Fruit fly (Drosophila melanogaster) whole organism, embryonic: ENCODE measurements around the gene CG43321.

ENCODE experiments used
- B-H1 ChIP-seq: fragments of 200-800 bp; sonication (Bioruptor generic); IDR thresholded peaks from 3 replicates; pipeline ENCODE4 v1.3.6; 2022; ENCODE audit warnings: missing biosample characterization, missing genetic modification characterization
- BEAF-32 ChIP-seq: fragments of 200-800 bp; sonication (Bioruptor generic); optimal IDR thresholded peaks from 3 replicates; lab custom pipeline; 2017; ENCODE audit warnings: missing biosample characterization, missing genetic modification characterization, mild to moderate bottlenecking, moderate library complexity, missing genetic modification reagents
- Bdp1 ChIP-seq: fragments of 200-800 bp; sonication (Bioruptor generic); optimal IDR thresholded peaks from 3 replicates; lab custom pipeline; 2016; ENCODE audit warnings: missing biosample characterization, missing genetic modification characterization
- CG1024 ChIP-seq: fragments of 200-800 bp; sonication (Bioruptor generic); IDR thresholded peaks from 2 replicates; pipeline ENCODE4 v1.3.6; 2022; ENCODE audit warnings: missing biosample characterization, missing genetic modification characterization
- CG10321 ChIP-seq: fragments of 200-800 bp; sonication (Bioruptor generic); IDR thresholded peaks from 2 replicates; pipeline ENCODE4 v1.3.6; 2022; ENCODE audit warnings: missing biosample characterization, missing genetic modification characterization
- CG10979 ChIP-seq: fragments of 200-800 bp; sonication (Bioruptor generic); optimal IDR thresholded peaks from 2 replicates; lab custom pipeline; 2018; ENCODE audit warnings: missing biosample characterization, mild to moderate bottlenecking, missing genetic modification characterization, moderate library complexity
- CG12236 ChIP-seq: fragments of 200-800 bp; sonication (Bioruptor generic); optimal IDR thresholded peaks from 2 replicates; lab custom pipeline; 2016; ENCODE audit warnings: missing biosample characterization, missing genetic modification characterization
- CG12769 ChIP-seq: fragments of 200-800 bp; sonication (Bioruptor generic); optimal IDR thresholded peaks from 2 replicates; lab custom pipeline; 2019; ENCODE audit warnings: missing biosample characterization, mild to moderate bottlenecking, missing genetic modification characterization, moderate library complexity
- CG13424 ChIP-seq: fragments of 200-800 bp; sonication (Bioruptor generic); optimal IDR thresholded peaks from 2 replicates; lab custom pipeline; 2019; ENCODE audit warnings: missing biosample characterization, mild to moderate bottlenecking, missing genetic modification characterization, moderate library complexity
- CG14860 ChIP-seq: fragments of 200-800 bp; sonication (Bioruptor generic); IDR thresholded peaks from 3 replicates; pipeline ENCODE4 v1.3.6; 2022; ENCODE audit warnings: missing biosample characterization, missing genetic modification characterization; ENCODE audit not compliant: partially characterized antibody
- CG2712 ChIP-seq: fragments of 200-800 bp; optimal IDR thresholded peaks from 3 replicates; lab custom pipeline; 2019; ENCODE audit warnings: missing biosample characterization, mild to moderate bottlenecking, missing genetic modification characterization, moderate library complexity
- CG43689 ChIP-seq: fragments of 200-800 bp; sonication (Bioruptor generic); IDR thresholded peaks from 2 replicates; pipeline ENCODE4 v1.3.6; 2022; ENCODE audit warnings: missing biosample characterization, missing genetic modification characterization
- CG4707 ChIP-seq: fragments of 200-800 bp; sonication (Bioruptor generic); optimal IDR thresholded peaks from 2 replicates; lab custom pipeline; 2018; ENCODE audit warnings: missing biosample characterization, mild to moderate bottlenecking, missing genetic modification characterization, moderate library complexity
- CG6254 ChIP-seq: fragments of 200-800 bp; sonication (Bioruptor generic); optimal IDR thresholded peaks from 3 replicates; lab custom pipeline; 2017; ENCODE audit warnings: mild to moderate bottlenecking, missing biosample characterization, missing genetic modification reagents, missing genetic modification characterization
- CG7928 ChIP-seq: fragments of 200-800 bp; sonication (Bioruptor generic); optimal IDR thresholded peaks from 2 replicates; lab custom pipeline; 2017; ENCODE audit warnings: missing biosample characterization, mild to moderate bottlenecking, missing genetic modification characterization
- CG7987 ChIP-seq: fragments of 200-800 bp; sonication (Bioruptor generic); optimal IDR thresholded peaks from 2 replicates; lab custom pipeline; 2018; ENCODE audit warnings: missing biosample characterization, mild to moderate bottlenecking, missing genetic modification characterization, moderate library complexity
- CG9437 ChIP-seq: fragments of 200-800 bp; sonication (Bioruptor generic); optimal IDR thresholded peaks from 2 replicates; lab custom pipeline; 2018; ENCODE audit warnings: missing biosample characterization, mild to moderate bottlenecking, missing genetic modification characterization
- Chrac-16 ChIP-seq: fragments of 200-800 bp; sonication (Bioruptor generic); optimal IDR thresholded peaks from 3 replicates; lab custom pipeline; 2016; ENCODE audit warnings: missing biosample characterization, missing genetic modification characterization
- D ChIP-seq, 2 experiments: fragments of 200-800 bp in 1 of 2; fragments of >200 bp in 1 of 2; sonication (Bioruptor generic) in 1 of 2; optimal IDR thresholded peaks; 2 replicates in 1 of 2; 3 replicates in 1 of 2; lab custom pipeline; 2017; ENCODE audit warnings: mild to moderate bottlenecking in 1 of 2, missing biosample characterization in 1 of 2, missing genetic modification characterization in 1 of 2, missing genetic modification reagents in 1 of 2
- Gug ChIP-seq: fragments of 200-800 bp; sonication (Bioruptor generic); IDR thresholded peaks from 4 replicates; pipeline ENCODE4 v1.3.6; 2022; ENCODE audit warnings: missing biosample characterization, missing genetic modification characterization
- Hr51 ChIP-seq, 2 experiments: fragments of 200-800 bp; sonication (Bioruptor generic); optimal IDR thresholded peaks; 2 replicates in 1 of 2; 3 replicates in 1 of 2; lab custom pipeline; 2016 to 2018; ENCODE audit warnings: missing biosample characterization in 2 of 2, missing genetic modification characterization in 2 of 2, mild to moderate bottlenecking in 1 of 2, moderate library complexity in 1 of 2
- MBD-R2 ChIP-seq: fragments of 200-800 bp; sonication (Bioruptor generic); IDR thresholded peaks from 2 replicates; pipeline ENCODE4 v1.3.6; 2022; ENCODE audit warnings: missing biosample characterization, missing genetic modification characterization
- Poxn ChIP-seq: fragments of 200-800 bp; sonication (Bioruptor generic); IDR thresholded peaks from 2 replicates; pipeline ENCODE4 v1.3.6; 2022; ENCODE audit warnings: missing biosample characterization, missing genetic modification characterization
- Sin3A ChIP-seq: fragments of >200 bp; optimal IDR thresholded peaks from 2 replicates; lab custom pipeline; 2018
- Six4 ChIP-seq: fragments of 200-800 bp; sonication (Bioruptor generic); optimal IDR thresholded peaks from 2 replicates; lab custom pipeline; 2016; ENCODE audit warnings: missing biosample characterization, missing genetic modification characterization
- Sox102F ChIP-seq: fragments of 200-800 bp; sonication (Bioruptor generic); optimal IDR thresholded peaks from 2 replicates; lab custom pipeline; 2018; ENCODE audit warnings: missing biosample characterization, mild to moderate bottlenecking, missing genetic modification characterization, moderate library complexity
- TFAM ChIP-seq: fragments of 200-800 bp; sonication (Bioruptor generic); optimal IDR thresholded peaks from 2 replicates; lab custom pipeline; 2017; ENCODE audit warnings: missing biosample characterization, missing genetic modification characterization, inconsistent platforms
- Trl ChIP-seq, 3 experiments: fragments of >200 bp in 2 of 3; fragments of 200-800 bp in 1 of 3; sonication (Bioruptor generic) in 1 of 3; optimal IDR thresholded peaks; 2 replicates in 1 of 3; 3 replicates in 2 of 3; lab custom pipeline; 2016 to 2017; ENCODE audit warnings: missing biosample characterization in 1 of 3, missing genetic modification characterization in 1 of 3
- Vsx1 ChIP-seq: fragments of 200-800 bp; sonication (Bioruptor generic); optimal IDR thresholded peaks from 2 replicates; lab custom pipeline; 2017; ENCODE audit warnings: missing biosample characterization, mild to moderate bottlenecking, missing genetic modification characterization, missing genetic modification reagents
- ab ChIP-seq: fragments of 200-800 bp; sonication (Bioruptor generic); optimal IDR thresholded peaks from 2 replicates; lab custom pipeline; 2016; ENCODE audit warnings: missing biosample characterization, missing genetic modification characterization
- ash1 ChIP-seq: fragments of 200-800 bp; sonication (Bioruptor generic); optimal IDR thresholded peaks from 2 replicates; lab custom pipeline; 2018; ENCODE audit warnings: missing biosample characterization, mild to moderate bottlenecking, missing genetic modification characterization
- az2 ChIP-seq: fragments of 200-800 bp; sonication (Bioruptor generic); optimal IDR thresholded peaks from 3 replicates; lab custom pipeline; 2016; ENCODE audit warnings: missing biosample characterization, missing genetic modification characterization
- bbx ChIP-seq: fragments of 200-800 bp; sonication (Bioruptor generic); IDR thresholded peaks from 2 replicates; pipeline ENCODE4 v1.3.6; 2022; ENCODE audit warnings: missing biosample characterization, missing genetic modification characterization; ENCODE audit not compliant: partially characterized antibody
- crc ChIP-seq: fragments of 200-800 bp; sonication (Bioruptor generic); optimal IDR thresholded peaks from 2 replicates; lab custom pipeline; 2016; ENCODE audit warnings: missing biosample characterization, missing genetic modification characterization
- fd64A ChIP-seq: fragments of 200-800 bp; sonication (Bioruptor generic); optimal IDR thresholded peaks from 3 replicates; lab custom pipeline; 2018; ENCODE audit warnings: missing biosample characterization, mild to moderate bottlenecking, missing genetic modification characterization
- fd96Cb ChIP-seq: fragments of 200-800 bp; sonication (Bioruptor generic); optimal IDR thresholded peaks from 2 replicates; lab custom pipeline; 2018; ENCODE audit warnings: missing biosample characterization, mild to moderate bottlenecking, missing genetic modification characterization, moderate library complexity
- ftz-f1 ChIP-seq: fragments of 200-800 bp; sonication (Bioruptor generic); optimal IDR thresholded peaks from 2 replicates; lab custom pipeline; 2016; ENCODE audit warnings: missing biosample characterization, missing genetic modification characterization
- gfzf ChIP-seq: fragments of 200-800 bp; sonication (Bioruptor generic); optimal IDR thresholded peaks from 2 replicates; lab custom pipeline; 2016; ENCODE audit warnings: missing biosample characterization, mild to moderate bottlenecking, missing genetic modification characterization, moderate library complexity
- hkb ChIP-seq, 2 experiments: fragments of 200-800 bp in 1 of 2; fragments of >200 bp in 1 of 2; sonication (Bioruptor generic) in 1 of 2; IDR thresholded peaks in 1 of 2; optimal IDR thresholded peaks in 1 of 2; 2 replicates each; pipeline versions ENCODE4 v1.3.6 to Lab custom; 2017 to 2022; ENCODE audit warnings: missing biosample characterization in 1 of 2, missing genetic modification characterization in 1 of 2
- kah ChIP-seq: fragments of 200-800 bp; sonication (Bioruptor generic); optimal IDR thresholded peaks from 2 replicates; lab custom pipeline; 2018; ENCODE audit warnings: missing biosample characterization, mild to moderate bottlenecking, missing genetic modification characterization
- lola ChIP-seq, 3 experiments: fragments of >200 bp in 2 of 3; fragments of 200-800 bp in 1 of 3; sonication (Bioruptor generic) in 1 of 3; optimal IDR thresholded peaks; 2 replicates each; lab custom pipeline; 2017 to 2019; ENCODE audit warnings: missing biosample characterization in 3 of 3, missing genetic modification characterization in 3 of 3, mild to moderate bottlenecking in 1 of 3, moderate library complexity in 1 of 3
- org-1 ChIP-seq: fragments of 200-800 bp; sonication (Bioruptor generic); optimal IDR thresholded peaks from 2 replicates; lab custom pipeline; 2017; ENCODE audit warnings: missing biosample characterization, missing genetic modification characterization
- pb ChIP-seq: fragments of 200-800 bp; sonication (Bioruptor generic); optimal IDR thresholded peaks from 3 replicates; lab custom pipeline; 2016; ENCODE audit warnings: missing biosample characterization, missing genetic modification characterization
- tll ChIP-seq, 2 experiments: fragments of 200-800 bp in 1 of 2; fragments of >200 bp in 1 of 2; sonication (Bioruptor generic) in 1 of 2; optimal IDR thresholded peaks; 2 replicates each; lab custom pipeline; 2017 to 2019; ENCODE audit warnings: missing biosample characterization in 2 of 2, missing genetic modification characterization in 2 of 2, mild to moderate bottlenecking in 1 of 2, moderate library complexity in 1 of 2
- vnd ChIP-seq: fragments of 200-800 bp; sonication (Bioruptor generic); IDR thresholded peaks from 3 replicates; pipeline ENCODE4 v1.3.6; 2022; ENCODE audit warnings: missing biosample characterization, missing genetic modification characterization; ENCODE audit not compliant: partially characterized antibody
- yki ChIP-seq: fragments of >200 bp; optimal IDR thresholded peaks from 3 replicates; lab custom pipeline; 2018
- z ChIP-seq: fragments of 200-800 bp; sonication (Bioruptor generic); IDR thresholded peaks from 3 replicates; pipeline ENCODE4 v1.3.6; 2022; ENCODE audit warnings: missing biosample characterization, missing genetic modification characterization
- zfh1 ChIP-seq: fragments of 200-800 bp; sonication (Bioruptor generic); IDR thresholded peaks from 3 replicates; pipeline ENCODE4 v1.3.6; 2022; ENCODE audit warnings: missing biosample characterization, missing genetic modification characterization

The CG43321 gene

DNA sequence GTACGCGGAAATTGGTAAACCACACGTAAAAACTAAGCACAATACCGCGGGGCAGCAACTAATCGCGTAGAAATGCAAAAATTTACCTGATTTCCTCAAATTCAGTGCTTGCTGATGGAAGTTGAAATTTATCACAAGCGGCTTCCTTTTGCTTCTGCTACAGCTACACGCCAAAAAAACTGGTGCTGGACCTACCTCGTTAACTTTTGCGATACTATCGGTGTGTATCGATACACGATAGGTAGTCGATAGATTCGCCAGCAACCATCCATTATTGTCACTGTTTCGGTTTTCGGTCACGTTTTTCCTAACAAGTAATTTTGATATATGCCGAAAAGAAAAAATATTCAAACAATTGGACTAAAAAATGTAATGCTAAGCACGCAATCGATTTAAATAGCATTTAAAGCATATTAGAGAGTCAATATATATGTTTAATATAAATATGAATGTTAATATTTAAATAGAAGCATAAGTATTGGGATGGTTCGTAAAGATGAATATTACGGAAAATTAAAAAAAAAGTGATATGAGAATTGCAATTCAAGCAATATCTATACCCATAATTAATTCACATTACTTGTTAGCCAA, 44.5 kb upstream of the CG43321 start, which contains the start of gene Sumo (continued):
- TF ChIP-seq lola (GFP tag; optimal IDR thresholded peaks at IDR 0.05; lab: Kevin White, UChicago) (no peak), gfzf (GFP tag; lab: Kevin White, UChicago) (no peak), Six4 (no peak), Poxn (GFP tag; lab: Robert Waterston, UW) (no peak), CG43689 (GFP tag; lab: Robert Waterston, UW) (no peak), Vsx1 (GFP tag; lab: Kevin White, UChicago) (no peak), yki (lab: Kevin White, UChicago) (no peak), fd64A (no peak), CG14860 (peak; percentile 99), CG13424 (tag; lab: Kevin White, UChicago) (no peak), D (optimal IDR thresholded peaks at IDR 0.05; lab: Kevin White, UChicago) (no peak), D (GFP tag; optimal IDR thresholded peaks at IDR 0.05; lab: Kevin White, UChicago) (no peak), CG10979 (tag; lab: Kevin White, UChicago) (no peak), CG7928 (GFP tag; lab: Kevin White, UChicago) (no peak), CG12769 (no peak), Bdp1 (GFP tag; lab: Kevin White, UChicago) (no peak), CG6254 (GFP tag; lab: Kevin White, UChicago) (no peak), Gug (GFP tag; lab: Robert Waterston, UW) (peak; percentile 83; the same call in 2 of the 4 replicates), CG9437 (GFP tag; lab: Kevin White, UChicago) (no peak), CG4707 (no peak), crc (GFP tag; lab: Kevin White, UChicago) (no peak), ftz-f1 (GFP tag; lab: Kevin White, UChicago) (no peak), Hr51 (GFP tag; optimal IDR thresholded peaks at IDR 0.05; lab: Kevin White, UChicago) (no peak), CG10321 (GFP tag; lab: Robert Waterston, UW) (no peak), fd96Cb (no peak), vnd (GFP tag; lab: Robert Waterston, UW) (peak; percentile 99), Sox102F (peak; percentile 15), CG7987 (GFP tag; lab: Kevin White, UChicago) (no peak), org-1 (GFP tag; lab: Kevin White, UChicago) (no peak), Chrac-16 (GFP tag; lab: Kevin White, UChicago) (no peak), bbx (GFP tag; lab: Robert Waterston, UW) (peak; percentile 100), pb (GFP tag; lab: Kevin White, UChicago) (no peak), kah (no peak), CG2712 (tag; lab: Kevin White, UChicago) (peak; percentile 30), B-H1 (GFP tag; lab: Robert Waterston, UW) (no peak), hkb (optimal IDR thresholded peaks at IDR 0.05; lab: Kevin White, UChicago) (no peak), hkb (GFP tag; IDR thresholded peaks at IDR 0.05; lab: Robert Waterston, UW) (no peak), Sin3A (lab: Kevin White, UChicago) (peak; percentile 13), CG12236 (GFP tag; lab: Kevin White, UChicago) (no peak), ash1 (GFP tag; lab: Kevin White, UChicago) (no peak), tll (GFP tag; optimal IDR thresholded peaks at IDR 0.05; lab: Kevin White, UChicago) (no peak), BEAF-32 (GFP tag; lab: Kevin White, UChicago) (peak; percentile 98), z (GFP tag; lab: Robert Waterston, UW) (no peak), MBD-R2 (GFP tag; lab: Robert Waterston, UW) (peak; percentile 38), Trl (optimal IDR thresholded peaks at IDR 0.05; lab: Kevin White, UChicago) (no peak), Trl (GFP tag; optimal IDR thresholded peaks at IDR 0.05; lab: Kevin White, UChicago) (no peak), zfh1 (GFP tag; lab: Robert Waterston, UW) (0 out of 3 replicates have a peak, but pooled peaks have one; percentile 26), TFAM (no peak), az2 (GFP tag; lab: Kevin White, UChicago) (peak; percentile 9), ab (GFP tag; lab: Kevin White, UChicago) (no peak), CG1024 (GFP tag; lab: Robert Waterston, UW) (0 out of 2 replicates have a peak, but pooled peaks have one; percentile 17)
